Worm (Caenorhabditis elegans) whole organism, mixed stage, embryonic: ENCODE results near the gene nhr-238.

Experiments
- mep-1 ChIP-seq: fragments of 150-350 bp; optimal IDR thresholded peaks from 2 replicates; lab custom pipeline; 2017; ENCODE audit warnings: missing biosample characterization, missing genetic modification reagents, missing genetic modification characterization, inconsistent platforms
- nhr-237 ChIP-seq: fragments of 150-350 bp; optimal IDR thresholded peaks from 2 replicates; lab custom pipeline; 2014; ENCODE audit warnings: missing biosample characterization, missing genetic modification characterization
- nhr-76 ChIP-seq: sonication (generic microtip); optimal IDR thresholded peaks from 2 replicates; lab custom pipeline; 2017; ENCODE audit warnings: missing biosample characterization, missing genetic modification characterization

ce11 chrV:1607790-1608189 lies 21.4 kb downstream of the nhr-238 start, which contains the start of gene nhr-178:
- TF ChIP-seq nhr-76 (tag; lab: Kevin White, UChicago), result no peak
- no peak for TF ChIP-seq mep-1 (tag; lab: Kevin White, UChicago)
- TF ChIP-seq nhr-237 (tag; lab: Kevin White, UChicago), result no peak
